Fruit fly (Drosophila melanogaster) ovary, adult (tissue): ENCODE measurements around the gene ND-PDSW.

Source experiments
- CG17801 ChIP-seq: fragments of 200-800 bp; optimal IDR thresholded peaks from 2 replicates; lab custom pipeline; 2019; ENCODE audit warnings: missing biosample characterization, mild to moderate bottlenecking, missing genetic modification characterization, moderate library complexity; ENCODE audit not compliant: partially characterized antibody

Gene ND-PDSW

DNA sequence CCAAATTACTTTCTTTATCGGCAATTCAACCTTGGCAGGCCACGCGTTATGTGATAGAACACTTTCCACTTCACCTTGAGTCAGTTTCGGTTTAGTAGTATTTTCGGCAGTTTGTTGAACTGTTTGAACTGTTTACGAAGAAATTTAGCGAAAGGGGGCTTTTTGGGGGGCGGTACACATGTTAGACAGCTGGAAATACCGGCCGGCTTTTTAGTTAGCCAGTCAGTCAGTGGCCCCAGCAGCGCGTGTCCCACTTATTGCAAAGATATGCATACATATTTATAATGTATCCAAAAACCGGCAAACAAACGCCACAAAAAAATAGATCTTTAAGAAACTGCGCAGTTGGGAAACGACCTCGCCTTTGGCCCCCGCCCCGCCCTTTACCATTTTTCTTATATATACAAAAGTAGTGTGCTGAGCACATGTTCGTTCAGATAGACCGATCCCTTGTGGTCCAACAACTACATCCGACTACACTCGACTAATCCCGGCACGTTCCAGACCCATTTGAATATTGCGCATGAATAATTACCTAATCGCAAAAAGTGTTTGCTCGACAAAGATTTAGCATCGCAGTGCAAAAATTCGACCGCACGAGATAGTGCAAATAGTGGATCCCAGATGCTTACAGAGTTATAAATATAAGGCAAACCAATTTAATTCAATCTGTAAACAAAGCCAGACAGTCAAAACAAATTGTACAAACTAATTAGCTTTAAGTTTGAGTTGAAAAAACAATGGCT lies 13.9 kb downstream of the ND-PDSW start:
- no peak for TF ChIP-seq CG17801 (GFP tag; lab: Kevin White, UChicago)

DNA sequence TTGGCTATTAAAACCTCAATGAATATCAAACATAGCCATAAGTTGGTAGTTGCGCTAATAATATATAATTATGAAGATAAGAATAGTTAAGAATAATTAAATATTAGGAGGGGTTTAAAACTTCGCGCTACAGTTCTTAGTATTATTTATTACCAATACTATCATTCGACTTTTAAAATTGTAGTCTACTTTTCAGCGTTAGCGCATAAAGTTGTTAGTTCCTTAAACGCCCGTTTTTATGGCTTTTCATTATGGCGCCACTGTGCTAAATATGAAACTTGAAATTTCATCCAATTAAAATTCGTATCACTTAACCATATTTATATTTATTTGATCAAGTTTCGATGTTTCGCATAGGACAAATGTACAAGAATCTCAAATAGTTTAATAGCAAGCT lies 14.5 kb downstream of the ND-PDSW start:
- no peak for TF ChIP-seq CG17801 (GFP tag; lab: Kevin White, UChicago)

- TF ChIP-seq CG17801 (GFP tag; lab: Kevin White, UChicago), result no peak
These were observed 16.1 kb downstream of the ND-PDSW start for dm6 chr2L:3482037-3482436.

DNA sequence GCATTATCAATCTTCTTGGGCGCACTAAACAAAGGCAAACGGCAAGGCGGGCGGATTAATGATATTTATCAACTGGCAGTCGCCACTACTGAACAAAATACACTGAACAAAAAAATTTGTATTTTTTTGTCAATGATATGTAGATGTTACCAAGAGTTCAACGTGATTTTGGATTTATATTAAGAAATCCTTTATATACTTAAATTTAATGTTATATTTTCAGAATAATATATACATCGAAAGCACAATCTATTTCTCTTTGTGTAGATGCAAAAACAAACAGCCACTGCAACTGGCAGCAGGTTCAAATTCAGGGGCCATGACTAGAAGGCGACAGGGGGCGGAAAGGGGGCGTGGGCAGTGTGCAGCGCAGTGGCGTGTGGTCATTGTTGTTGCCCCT lies 16.8 kb downstream of the ND-PDSW start:
- no peak for TF ChIP-seq CG17801 (GFP tag; lab: Kevin White, UChicago)

dm6 chr2L:3483672-3484071 lies 17.7 kb downstream of the ND-PDSW start:
- TF ChIP-seq CG17801 (GFP tag; lab: Kevin White, UChicago), result no peak

dm6 chr2L:3484759-3485158 lies 18.8 kb downstream of the ND-PDSW start:
- no peak for TF ChIP-seq CG17801 (GFP tag; lab: Kevin White, UChicago)

DNA sequence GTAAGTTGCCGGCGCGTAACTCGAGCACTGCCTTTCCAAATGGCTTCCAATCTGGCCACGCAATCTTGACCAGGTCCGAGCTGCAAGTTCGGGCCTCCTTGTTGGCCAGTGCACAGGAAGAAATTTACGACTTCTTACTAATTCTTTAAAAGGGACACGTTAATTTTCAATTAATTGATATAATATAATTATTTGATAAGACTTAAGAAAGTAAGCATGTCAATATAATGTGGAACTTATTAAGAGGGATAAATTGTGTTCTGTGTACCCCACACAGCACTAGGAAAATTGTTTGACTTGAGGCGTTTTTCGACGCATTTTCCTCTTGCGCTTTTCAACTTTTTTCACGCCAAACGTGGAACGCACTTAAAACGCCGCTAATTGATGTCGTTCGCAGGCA lies 19.5 kb downstream of the ND-PDSW start:
- no peak for TF ChIP-seq CG17801 (GFP tag; lab: Kevin White, UChicago)

DNA sequence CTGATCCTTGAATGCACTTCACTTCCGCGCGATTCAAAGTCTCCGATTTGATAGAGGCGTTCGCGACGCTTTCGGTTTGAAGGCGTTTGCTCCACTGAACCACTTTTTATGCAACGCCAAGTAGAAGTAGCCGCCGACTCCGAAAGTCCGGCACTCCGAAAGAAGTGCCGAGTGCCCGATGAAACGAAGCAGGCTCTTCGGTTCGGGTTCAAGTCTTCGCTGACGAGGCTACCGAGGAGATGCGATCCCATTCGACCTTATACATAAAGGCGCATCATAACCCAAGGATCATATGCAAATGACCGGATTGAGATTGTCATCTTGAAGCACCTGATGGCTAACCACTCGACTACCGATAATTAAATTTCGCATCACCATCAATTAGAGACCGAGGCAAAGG lies 25.0 kb downstream of the ND-PDSW start, which contains the start of gene CG15414:
Gene CG15414, minus strand, starts transcription at position 101 of the 400 bp plus-strand sequence.
- TF ChIP-seq CG17801 (GFP tag; lab: Kevin White, UChicago), result no peak

dm6 chr2L:3493475-3493874 lies 27.5 kb downstream of the ND-PDSW start:
- no peak for TF ChIP-seq CG17801 (GFP tag; lab: Kevin White, UChicago)

dm6 chr2L:3495465-3495864 lies 29.5 kb downstream of the ND-PDSW start:
- TF ChIP-seq CG17801 (GFP tag; lab: Kevin White, UChicago), result no peak

- TF ChIP-seq CG17801 (GFP tag; lab: Kevin White, UChicago), result no peak
These were observed 38.9 kb downstream of the ND-PDSW start for dm6 chr2L:3504851-3505250.

dm6 chr2L:3506322-3506721 lies 40.4 kb downstream of the ND-PDSW start:
- TF ChIP-seq CG17801 (GFP tag; lab: Kevin White, UChicago), result no peak

DNA sequence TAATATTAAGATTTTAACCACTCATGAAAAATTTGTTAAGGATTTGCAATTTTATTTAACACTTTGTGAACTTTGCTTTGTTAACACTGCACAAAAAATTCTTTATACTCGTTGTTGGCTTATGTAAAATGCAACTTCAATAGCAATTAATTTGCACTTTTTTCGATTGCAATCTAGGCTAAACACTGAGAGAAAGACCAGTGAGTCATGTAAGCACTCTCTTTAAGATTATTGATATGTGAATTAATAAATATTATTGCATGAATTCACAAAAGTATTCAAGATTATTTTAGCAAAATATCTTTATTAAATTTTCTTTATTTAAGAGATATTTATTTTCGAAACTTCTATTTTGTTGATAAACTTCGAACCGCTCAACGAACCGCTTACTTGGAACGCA lies 40.8 kb downstream of the ND-PDSW start:
- TF ChIP-seq CG17801 (GFP tag; lab: Kevin White, UChicago), result no peak

- TF ChIP-seq CG17801 (GFP tag; lab: Kevin White, UChicago), result peak; percentile 74
These were observed 41.5 kb downstream of the ND-PDSW start, which contains the start of gene tim for dm6 chr2L:3507209-3508164. TSS of gene tim (minus strand) at chr2L:3508119.

DNA sequence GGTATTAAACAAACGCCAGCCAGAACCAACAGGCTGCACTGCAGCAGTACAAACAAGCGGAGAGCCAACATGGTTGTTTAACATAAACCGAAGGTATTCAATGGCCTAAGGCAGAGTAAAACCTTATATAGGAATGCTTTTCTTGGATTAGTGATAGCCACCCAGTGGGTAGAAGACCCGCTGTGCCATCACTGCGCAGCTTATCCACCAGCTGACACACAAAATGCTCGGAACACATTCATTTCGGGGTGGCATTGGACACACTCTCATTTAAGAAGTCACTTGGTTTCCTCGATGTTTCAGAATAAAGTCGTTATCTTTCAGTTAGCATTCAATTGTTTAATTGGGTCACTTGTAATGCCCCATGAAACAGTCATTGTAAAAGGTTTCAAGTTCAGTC lies 44.0 kb downstream of the ND-PDSW start, which contains the start of gene CG31954:
Gene CG31954, minus strand, starts transcription at position 101 of the 400 bp plus-strand sequence.
- TF ChIP-seq CG17801 (GFP tag; lab: Kevin White, UChicago), result no peak
